Worm (Caenorhabditis elegans): Measurements from ENCODE around the gene F16F9.1.

ce11 chrX:8428319-8428888 lies 17.8 kb upstream of the F16F9.1 start, which contains the start of gene F08F1.3:
- TF ChIP-seq lin-13 (tag; optimal IDR thresholded peaks at IDR 0.05) (no peak), tbx-8 (GFP tag; optimal IDR thresholded peaks at IDR 0.05) (no peak), unc-39 (tag; optimal IDR thresholded peaks at IDR 0.05) (no peak), nhr-2 (tag; optimal IDR thresholded peaks at IDR 0.05) (no peak), pha-4 (tag; optimal IDR thresholded peaks at IDR 0.05) (no peak), mep-1 (tag; optimal IDR thresholded peaks at IDR 0.05) (no peak), elt-1 (tag; optimal IDR thresholded peaks at IDR 0.05; ENCODE audit: borderline replicate concordance, insufficient read depth) (no peak), nhr-76 (tag; optimal IDR thresholded peaks at IDR 0.05) (no peak), blmp-1 (tag; optimal IDR thresholded peaks at IDR 0.05) (no peak), ztf-11 (tag; optimal IDR thresholded peaks at IDR 0.05) (no peak), snpc-4 (tag; optimal IDR thresholded peaks at IDR 0.05) (no peak)
